Worm (Caenorhabditis elegans) whole organism, L4/young adult: Measurements from ENCODE around the gene gst-5.

Experiments
- W03F9.2 ChIP-seq: fragments of 150-350 bp; optimal IDR thresholded peaks from 2 replicates; lab custom pipeline; 2014; ENCODE audit warnings: missing biosample characterization, missing genetic modification characterization
- dao-5 ChIP-seq: sonication (generic microtip); optimal IDR thresholded peaks from 2 replicates; lab custom pipeline; 2016; ENCODE audit warnings: missing genotype, missing genetic modification characterization, moderate library complexity, missing compliant biosample characterization
- him-1 ChIP-seq: sonication (generic microtip); optimal IDR thresholded peaks from 2 replicates; lab custom pipeline; 2016; ENCODE audit warnings: missing genotype, missing genetic modification reagents, missing genetic modification characterization, missing compliant biosample characterization

ce11 chrII:10917174-10917573 is 33.0 kb upstream of the gst-5 start, which contains the start of gene F44F4.10:
- no peak for TF ChIP-seq dao-5
- no peak for TF ChIP-seq W03F9.2 (tag; lab: Kevin White, UChicago)
- TF ChIP-seq him-1 (tag; lab: Kevin White, UChicago), result no peak
